Worm (Caenorhabditis elegans) whole organism, L3 larva: Measurements from ENCODE around the gene srb-3.

Source experiments
- R02D3.7 ChIP-seq: fragments of 150-350 bp; optimal IDR thresholded peaks from 2 replicates; lab custom pipeline; 2014; ENCODE audit warnings: missing biosample characterization, missing genetic modification characterization
- ama-1 ChIP-seq: fragments of 150-350 bp; optimal IDR thresholded peaks from 2 replicates; lab custom pipeline; 2018
- ceh-16 ChIP-seq: sonication (generic microtip); optimal IDR thresholded peaks from 2 replicates; lab custom pipeline; 2017; ENCODE audit warnings: missing biosample characterization, missing genetic modification characterization
- ceh-28 ChIP-seq: fragments of 150-350 bp; optimal IDR thresholded peaks from 2 replicates; lab custom pipeline; 2014; ENCODE audit warnings: missing biosample characterization, missing genetic modification reagents, missing genetic modification characterization
- ceh-82 ChIP-seq: fragments of 150-350 bp; optimal IDR thresholded peaks from 2 replicates; lab custom pipeline; 2014; ENCODE audit warnings: missing biosample characterization, missing genetic modification characterization
- ceh-9 ChIP-seq: sonication (generic microtip); optimal IDR thresholded peaks from 2 replicates; lab custom pipeline; 2018; ENCODE audit warnings: missing biosample characterization, missing genetic modification characterization
- egl-27 ChIP-seq: sonication (generic microtip); optimal IDR thresholded peaks from 4 replicates; lab custom pipeline; 2017; ENCODE audit warnings: missing biosample characterization, missing genetic modification reagents, missing genetic modification characterization
- elt-1 ChIP-seq: fragments of 150-350 bp; optimal IDR thresholded peaks from 2 replicates; lab custom pipeline; 2014; ENCODE audit warnings: missing biosample characterization, missing genetic modification characterization
- elt-2 ChIP-seq: sonication (generic microtip); optimal IDR thresholded peaks from 2 replicates; lab custom pipeline; 2016; ENCODE audit warnings: missing genetic modification reagents, mild to moderate bottlenecking, missing genetic modification characterization, missing compliant biosample characterization
- eor-1 ChIP-seq, 2 experiments: fragments of 150-350 bp; optimal IDR thresholded peaks; 2 replicates each; lab custom pipeline; 2014 to 2018; ENCODE audit warnings: missing biosample characterization in 2 of 2, missing genetic modification characterization in 2 of 2
- fkh-2 ChIP-seq: fragments of 150-350 bp; optimal IDR thresholded peaks from 2 replicates; lab custom pipeline; 2014; ENCODE audit warnings: missing biosample characterization, missing genetic modification reagents, missing genetic modification characterization
- fos-1 ChIP-seq: fragments of 150-350 bp; optimal IDR thresholded peaks from 2 replicates; lab custom pipeline; 2014; ENCODE audit warnings: missing biosample characterization, missing genetic modification characterization
- hmg-11 ChIP-seq: sonication (generic microtip); optimal IDR thresholded peaks from 2 replicates; lab custom pipeline; 2016; ENCODE audit warnings: missing genetic modification characterization, missing compliant biosample characterization
- jun-1 ChIP-seq: fragments of 150-350 bp; optimal IDR thresholded peaks from 2 replicates; lab custom pipeline; 2014; ENCODE audit warnings: missing biosample characterization, missing genetic modification reagents, missing genetic modification characterization
- lin-15B ChIP-seq: fragments of 150-350 bp; optimal IDR thresholded peaks from 2 replicates; lab custom pipeline; 2014; ENCODE audit warnings: missing biosample characterization, missing genetic modification characterization
- lin-39 ChIP-seq: fragments of 150-350 bp; optimal IDR thresholded peaks from 2 replicates; lab custom pipeline; 2018; ENCODE audit warnings: missing biosample characterization, missing genetic modification reagents, missing genetic modification characterization
- lsy-12 ChIP-seq: sonication (generic microtip); optimal IDR thresholded peaks from 2 replicates; lab custom pipeline; 2016; ENCODE audit warnings: mild to moderate bottlenecking, missing genetic modification characterization, missing compliant biosample characterization
- mml-1 ChIP-seq: fragments of 150-350 bp; sonication (generic microtip); optimal IDR thresholded peaks from 3 replicates; lab custom pipeline; 2014; ENCODE audit warnings: missing biosample characterization, missing genetic modification characterization
- nfya-1 ChIP-seq: sonication (generic microtip); optimal IDR thresholded peaks from 2 replicates; lab custom pipeline; 2017; ENCODE audit warnings: missing genetic modification characterization, mild to moderate bottlenecking, missing compliant biosample characterization, antibody characterized with exemption, moderate library complexity; ENCODE audit not compliant: insufficient read depth
- nhr-12 ChIP-seq: fragments of 150-350 bp; optimal IDR thresholded peaks from 2 replicates; lab custom pipeline; 2014; ENCODE audit warnings: missing biosample characterization, missing genetic modification characterization
- nhr-25 ChIP-seq: sonication (generic microtip); optimal IDR thresholded peaks from 2 replicates; lab custom pipeline; 2017; ENCODE audit warnings: missing biosample characterization, missing genetic modification characterization
- nhr-28 ChIP-seq: fragments of 150-350 bp; optimal IDR thresholded peaks from 2 replicates; lab custom pipeline; 2014; ENCODE audit warnings: missing biosample characterization, missing genetic modification characterization
- nhr-76 ChIP-seq: fragments of 150-350 bp; sonication (generic microtip); optimal IDR thresholded peaks from 5 replicates; lab custom pipeline; 2014; ENCODE audit warnings: missing biosample characterization, missing genetic modification characterization
- nhr-77 ChIP-seq: fragments of 150-350 bp; optimal IDR thresholded peaks from 2 replicates; lab custom pipeline; 2014; ENCODE audit warnings: missing biosample characterization, missing genetic modification characterization
- pha-4 ChIP-seq: fragments of 150-350 bp; optimal IDR thresholded peaks from 2 replicates; lab custom pipeline; 2014; ENCODE audit warnings: missing biosample characterization, missing genetic modification reagents, missing genetic modification characterization
- pqm-1 ChIP-seq: fragments of 150-350 bp; optimal IDR thresholded peaks from 2 replicates; lab custom pipeline; 2017; ENCODE audit warnings: missing biosample characterization, missing genetic modification characterization, inconsistent platforms
- skn-1 ChIP-seq: fragments of 150-350 bp; optimal IDR thresholded peaks from 2 replicates; lab custom pipeline; 2014; ENCODE audit warnings: missing biosample characterization, missing genetic modification characterization
- snpc-4 ChIP-seq: fragments of 150-350 bp; optimal IDR thresholded peaks from 2 replicates; lab custom pipeline; 2014; ENCODE audit warnings: missing biosample characterization, missing genetic modification characterization
- tbx-2 ChIP-seq: sonication (generic microtip); optimal IDR thresholded peaks from 2 replicates; lab custom pipeline; 2016; ENCODE audit warnings: mild to moderate bottlenecking, missing genetic modification characterization, missing compliant biosample characterization
- unc-62 ChIP-seq: fragments of 150-350 bp; sonication (generic microtip); optimal IDR thresholded peaks from 4 replicates; lab custom pipeline; 2014; ENCODE audit warnings: missing biosample characterization, missing genetic modification reagents, missing genetic modification characterization
- zag-1 ChIP-seq: fragments of 150-350 bp; optimal IDR thresholded peaks from 2 replicates; lab custom pipeline; 2014; ENCODE audit warnings: missing biosample characterization, missing genetic modification characterization
- ztf-11 ChIP-seq: fragments of 150-350 bp; optimal IDR thresholded peaks from 2 replicates; lab custom pipeline; 2014; ENCODE audit warnings: missing biosample characterization, missing genetic modification characterization
- ztf-4 ChIP-seq: fragments of 150-350 bp; optimal IDR thresholded peaks from 2 replicates; lab custom pipeline; 2014; ENCODE audit warnings: missing biosample characterization, missing genetic modification characterization

srb-3 gene

ce11 chrII:5194066-5194465, 27.4 kb upstream of the srb-3 start, which contains the start of gene msp-49:
Gene msp-49, plus strand, starts transcription at chrII:5194366.
- TF ChIP-seq tbx-2 (no peak), R02D3.7 (tag; lab: Kevin White, UChicago) (no peak), lin-15B (tag; lab: Kevin White, UChicago) (no peak), hmg-11 (tag; lab: Kevin White, UChicago) (no peak), zag-1 (tag; lab: Kevin White, UChicago) (no peak), pha-4 (no peak), snpc-4 (tag; lab: Kevin White, UChicago) (no peak)

ce11 chrII:5191766-5192165, 25.1 kb upstream of the srb-3 start:
- TF ChIP-seq pqm-1 (tag; lab: Kevin White, UChicago) (peak; percentile 92), pha-4 (peak; percentile 10), elt-2 (tag; lab: Kevin White, UChicago) (peak; percentile 99), jun-1 (tag; lab: Kevin White, UChicago) (peak; percentile 45), nhr-28 (tag; lab: Kevin White, UChicago) (no peak)

DNA sequence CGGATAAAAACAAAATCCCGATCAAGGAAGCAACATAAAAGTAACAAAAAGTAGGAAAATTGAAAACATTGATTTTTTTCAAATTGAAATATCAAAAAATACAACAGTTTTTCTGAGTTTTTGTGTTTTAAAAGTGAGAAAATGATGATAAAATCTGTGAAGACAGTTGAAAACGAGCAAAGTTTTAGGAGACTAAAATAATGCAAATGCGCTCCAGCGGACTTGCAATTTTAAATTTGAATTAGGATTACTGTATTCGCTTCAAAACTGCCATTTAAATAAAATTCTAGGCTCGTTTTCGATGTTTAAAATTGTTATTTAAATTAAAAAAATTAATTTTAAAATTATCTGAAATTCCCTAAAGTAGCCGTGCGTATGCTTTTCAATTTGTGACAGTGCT, 21.3 kb upstream of the srb-3 start:
- TF ChIP-seq elt-1 (tag; lab: Kevin White, UChicago) (no peak), ceh-28 (tag; lab: Kevin White, UChicago) (no peak), ceh-82 (tag; lab: Kevin White, UChicago) (no peak), fkh-2 (tag; lab: Kevin White, UChicago) (no peak), nhr-25 (tag; lab: Kevin White, UChicago) (no peak), egl-27 (tag; lab: Kevin White, UChicago) (no peak)

DNA sequence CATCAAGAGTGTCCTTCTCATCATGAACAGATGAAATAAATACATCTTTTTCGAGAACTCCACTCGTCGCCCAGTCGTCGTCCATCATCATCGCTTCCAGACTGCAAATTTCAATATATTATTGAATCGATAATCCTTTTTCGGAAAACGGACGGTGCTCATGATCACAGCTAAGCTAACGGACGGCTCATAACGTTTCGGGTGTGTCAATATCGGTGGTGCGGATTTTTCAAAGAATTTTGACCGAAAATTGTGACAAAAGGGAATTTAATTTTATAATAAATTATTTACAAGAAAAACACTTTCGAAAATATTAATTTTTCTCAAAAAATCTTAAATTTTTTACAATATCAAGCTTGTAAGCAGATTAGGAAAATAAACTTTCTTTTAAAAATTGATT, 20.8 kb upstream of the srb-3 start, which contains the start of gene crh-2:
Gene crh-2, minus strand, starts transcription at position 101 of the 400 bp plus-strand sequence.
- no peak for TF ChIP-seq tbx-2
- TF ChIP-seq, all 47 proteins: peak for 0

- TF ChIP-seq lin-39 (tag; lab: Kevin White, UChicago) = no peak
- TF ChIP-seq tbx-2 = no peak
- no peak for TF ChIP-seq eor-1 (tag; optimal IDR thresholded peaks at IDR 0.05; lab: Kevin White, UChicago)
- no peak for TF ChIP-seq lsy-12 (tag; lab: Kevin White, UChicago)
- no peak for TF ChIP-seq ztf-4 (tag; lab: Kevin White, UChicago)
- TF ChIP-seq nhr-76 (tag; lab: Kevin White, UChicago) = no peak
- TF ChIP-seq nhr-12 = no peak
- peak; percentile 30 for TF ChIP-seq pqm-1 (tag; lab: Kevin White, UChicago)
- no peak for TF ChIP-seq nhr-28 (tag; lab: Kevin White, UChicago)
- peak; percentile 94 for TF ChIP-seq elt-2 (tag; lab: Kevin White, UChicago)
- no peak for TF ChIP-seq lin-15B (tag; lab: Kevin White, UChicago)
- TF ChIP-seq, all 47 proteins: peak for 2
These were observed 20.2 kb upstream of the srb-3 start for ce11 chrII:5186870-5187269.

DNA sequence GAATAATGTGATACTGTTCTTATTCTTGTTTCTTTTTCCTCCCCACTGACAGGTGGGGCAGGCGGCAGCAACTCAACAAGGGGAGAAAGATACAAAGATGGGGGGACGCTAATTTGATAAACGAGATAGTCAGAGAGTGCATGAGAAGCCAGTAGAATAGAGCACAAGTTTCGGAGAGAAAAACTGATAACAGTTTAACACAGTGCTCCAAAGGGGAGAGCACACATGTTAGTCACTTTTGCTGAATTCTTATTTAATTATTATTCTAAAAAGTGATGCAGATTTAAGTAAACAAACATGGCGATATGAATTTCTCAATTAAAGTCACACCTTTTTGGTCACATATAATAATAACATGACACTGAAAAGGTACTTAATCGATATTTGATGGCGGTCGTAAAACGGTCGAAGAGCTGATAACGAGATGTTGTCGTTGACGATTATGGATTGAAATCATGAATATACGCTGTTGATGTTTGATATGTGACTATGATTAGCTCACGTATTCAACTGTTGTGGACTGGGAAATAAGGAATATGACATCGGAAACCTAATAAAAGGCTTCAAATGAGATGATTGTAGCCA, 19.4 kb upstream of the srb-3 start:
- TF ChIP-seq ama-1 (lab: Kevin White, UChicago) (no peak), tbx-2 (no peak), nfya-1 (tag; lab: Kevin White, UChicago) (no peak), ceh-9 (tag; lab: Kevin White, UChicago) (no peak), nhr-77 (tag; lab: Kevin White, UChicago) (no peak), ceh-28 (tag; lab: Kevin White, UChicago) (peak; percentile 13), ceh-16 (no peak), snpc-4 (tag; lab: Kevin White, UChicago) (no peak), R02D3.7 (tag; lab: Kevin White, UChicago) (no peak), pha-4 (peak; percentile 43), lin-15B (tag; lab: Kevin White, UChicago) (no peak), jun-1 (tag; lab: Kevin White, UChicago) (peak; percentile 46), pqm-1 (tag; lab: Kevin White, UChicago) (peak; percentile 95), fos-1 (tag; lab: Kevin White, UChicago) (no peak), skn-1 (tag; lab: Kevin White, UChicago) (no peak), fkh-2 (tag; lab: Kevin White, UChicago) (no peak), ztf-11 (tag; lab: Kevin White, UChicago) (no peak), nhr-76 (tag; lab: Kevin White, UChicago) (no peak), egl-27 (tag; lab: Kevin White, UChicago) (no peak), unc-62 (GFP tag; lab: Kevin White, UChicago) (no peak), mml-1 (tag; lab: Kevin White, UChicago) (no peak), elt-2 (tag; lab: Kevin White, UChicago) (peak; percentile 99)
